Fruit fly (Drosophila melanogaster): ENCODE data around the gene Cyt-b5-r.

Gene Cyt-b5-r

DNA sequence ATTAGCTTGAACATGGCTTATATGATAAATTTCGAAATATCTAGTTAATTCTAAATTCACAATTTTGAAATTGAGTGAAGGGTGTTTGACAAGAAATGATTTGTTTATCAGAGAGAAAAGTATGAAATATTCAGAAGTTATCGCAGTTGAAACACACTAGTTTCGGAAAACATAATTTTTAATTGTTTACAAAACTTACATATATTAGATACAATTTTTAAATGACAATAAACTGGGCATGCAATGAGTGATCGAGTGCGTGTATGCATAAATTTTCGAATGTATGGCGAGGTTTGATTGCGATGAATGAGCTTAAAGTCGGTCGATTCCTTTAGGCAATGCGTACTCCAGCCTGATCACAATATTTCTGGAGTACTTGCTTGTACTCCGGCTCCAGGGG is 30.5 kb upstream of the Cyt-b5-r start, which contains the start of gene CG13280:
TSS of gene CG13280 (minus strand) at position 101 of the 400 bp plus-strand sequence.
- TF ChIP-seq Mnt (GFP tag; optimal IDR thresholded peaks at IDR 0.05): no peak
- TF ChIP-seq CG7045 (GFP tag; optimal IDR thresholded peaks at IDR 0.05): no peak
- TF ChIP-seq bab1 (GFP tag; optimal IDR thresholded peaks at IDR 0.05): no peak
- no peak for TF ChIP-seq CG7101 (tag; optimal IDR thresholded peaks at IDR 0.05)
- no peak for TF ChIP-seq cnc (optimal IDR thresholded peaks at IDR 0.05)
- no peak for TF ChIP-seq ovo (GFP tag; optimal IDR thresholded peaks at IDR 0.05)
- no peak for TF ChIP-seq kay (GFP tag; ENCODE audit: borderline replicate concordance)
- TF ChIP-seq cic (GFP tag; optimal IDR thresholded peaks at IDR 0.05): no peak
- no peak for TF ChIP-seq CG14711 (tag; optimal IDR thresholded peaks at IDR 0.05)
- no peak for TF ChIP-seq CG11617 (GFP tag; optimal IDR thresholded peaks at IDR 0.05)
- TF ChIP-seq Hr96 (GFP tag; optimal IDR thresholded peaks at IDR 0.05): no peak
- TF ChIP-seq CG12768 (GFP tag; optimal IDR thresholded peaks at IDR 0.05): no peak
- TF ChIP-seq CG33017 (tag; optimal IDR thresholded peaks at IDR 0.05): no peak
- no peak for TF ChIP-seq pad (GFP tag; optimal IDR thresholded peaks at IDR 0.05)
- TF ChIP-seq CG1620 (GFP tag; optimal IDR thresholded peaks at IDR 0.05): no peak
- TF ChIP-seq toe (GFP tag; optimal IDR thresholded peaks at IDR 0.05): no peak

- TF ChIP-seq Hr96 (GFP tag; optimal IDR thresholded peaks at IDR 0.05): no peak
- no peak for TF ChIP-seq tj (GFP tag; optimal IDR thresholded peaks at IDR 0.05)
- TF ChIP-seq Clk (GFP tag; optimal IDR thresholded peaks at IDR 0.05): no peak
- TF ChIP-seq CG1620 (GFP tag; optimal IDR thresholded peaks at IDR 0.05): no peak
- TF ChIP-seq CG33017 (tag; optimal IDR thresholded peaks at IDR 0.05): peak; percentile 82
- no peak for TF ChIP-seq cnc (optimal IDR thresholded peaks at IDR 0.05)
- TF ChIP-seq Mnt (GFP tag; optimal IDR thresholded peaks at IDR 0.05): no peak
- TF ChIP-seq toe (GFP tag; optimal IDR thresholded peaks at IDR 0.05): peak; percentile 1
- TF ChIP-seq CG5204 (GFP tag; optimal IDR thresholded peaks at IDR 0.05): peak; percentile 31
- TF ChIP-seq kay (GFP tag; ENCODE audit: borderline replicate concordance): peak; percentile 92
- peak; percentile 20 for TF ChIP-seq ovo (GFP tag; optimal IDR thresholded peaks at IDR 0.05)
- peak; percentile 54 for TF ChIP-seq CG11617 (GFP tag; optimal IDR thresholded peaks at IDR 0.05)
- peak; percentile 23 for TF ChIP-seq bab1 (GFP tag; optimal IDR thresholded peaks at IDR 0.05)
- peak; percentile 59 for TF ChIP-seq CG12768 (GFP tag; optimal IDR thresholded peaks at IDR 0.05)
- TF ChIP-seq CG7045 (GFP tag; optimal IDR thresholded peaks at IDR 0.05): peak; percentile 76
- TF ChIP-seq CG14711 (tag; optimal IDR thresholded peaks at IDR 0.05): peak; percentile 33
- peak; percentile 50 for TF ChIP-seq CG7101 (tag; optimal IDR thresholded peaks at IDR 0.05)
- peak; percentile 32 for TF ChIP-seq pad (GFP tag; optimal IDR thresholded peaks at IDR 0.05)
- no peak for TF ChIP-seq Crg-1 (GFP tag; optimal IDR thresholded peaks at IDR 0.05)
- TF ChIP-seq cic (GFP tag; optimal IDR thresholded peaks at IDR 0.05): peak; percentile 78
Observed at dm6 chr2L:16819714-16820113, 29.2 kb upstream of the Cyt-b5-r start.

dm6 chr2L:16818335-16818973 is 27.9 kb upstream of the Cyt-b5-r start:
- TF ChIP-seq CG1620 (GFP tag; optimal IDR thresholded peaks at IDR 0.05): no peak
- peak; percentile 46 for TF ChIP-seq kay (GFP tag; ENCODE audit: borderline replicate concordance)
- peak in 1 of 2 experiments; percentile 91 for TF ChIP-seq cnc (optimal IDR thresholded peaks at IDR 0.05)
- TF ChIP-seq CG5204 (GFP tag; optimal IDR thresholded peaks at IDR 0.05): no peak
- TF ChIP-seq CG12768 (GFP tag; optimal IDR thresholded peaks at IDR 0.05): no peak
- TF ChIP-seq toe (GFP tag; optimal IDR thresholded peaks at IDR 0.05): no peak
- no peak for TF ChIP-seq Crg-1 (GFP tag; optimal IDR thresholded peaks at IDR 0.05)
- peak; percentile 14 for TF ChIP-seq CG14711 (tag; optimal IDR thresholded peaks at IDR 0.05)
- peak; percentile 1 for TF ChIP-seq Mnt (GFP tag; optimal IDR thresholded peaks at IDR 0.05)
- peak; percentile 23 for TF ChIP-seq CG33017 (tag; optimal IDR thresholded peaks at IDR 0.05)
- TF ChIP-seq CG7045 (GFP tag; optimal IDR thresholded peaks at IDR 0.05): peak; percentile 2

DNA sequence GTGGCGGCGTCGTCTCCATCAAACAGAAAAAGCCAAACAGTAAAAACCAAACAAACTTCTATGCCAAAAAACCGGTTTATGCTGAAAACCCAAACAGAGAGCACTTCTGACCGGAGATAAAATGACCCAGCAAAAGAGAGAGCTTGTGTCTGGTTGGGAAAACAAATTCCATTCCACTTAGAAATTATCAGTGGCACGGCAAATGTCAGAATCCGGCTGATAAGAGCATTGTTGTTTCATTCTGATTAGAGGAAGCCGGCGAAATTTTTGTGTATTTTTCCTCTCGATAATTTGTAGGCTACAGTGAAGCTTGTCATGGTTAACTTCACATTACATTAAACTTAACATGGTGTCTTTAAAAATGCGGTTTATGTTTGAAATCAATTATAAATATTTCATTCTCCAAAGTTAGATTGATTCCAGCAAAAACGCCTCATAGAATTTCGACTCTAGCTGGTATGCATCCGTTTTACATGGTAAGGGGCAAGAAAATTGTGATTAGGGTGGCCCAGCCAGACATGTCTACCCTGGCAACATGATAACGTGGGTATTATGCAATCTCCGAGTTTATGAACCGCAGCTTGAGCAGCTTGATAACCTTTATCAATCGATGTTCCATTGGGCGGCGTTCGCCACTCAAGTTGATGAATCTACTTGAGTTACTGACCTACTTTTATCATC is 27.0 kb upstream of the Cyt-b5-r start:
- TF ChIP-seq CG33017 (tag; optimal IDR thresholded peaks at IDR 0.05) (no peak), cic (GFP tag; optimal IDR thresholded peaks at IDR 0.05) (no peak), CG7101 (tag; optimal IDR thresholded peaks at IDR 0.05) (no peak), Crg-1 (GFP tag; optimal IDR thresholded peaks at IDR 0.05) (no peak), CG1620 (GFP tag; optimal IDR thresholded peaks at IDR 0.05) (no peak), toe (GFP tag; optimal IDR thresholded peaks at IDR 0.05) (no peak), CG5204 (GFP tag; optimal IDR thresholded peaks at IDR 0.05) (no peak), pad (GFP tag; optimal IDR thresholded peaks at IDR 0.05) (no peak)

- TF ChIP-seq tj (GFP tag; optimal IDR thresholded peaks at IDR 0.05) (peak; percentile 31), ovo (GFP tag; optimal IDR thresholded peaks at IDR 0.05) (no peak)
Observed at dm6 chr2L:16816750-16817087, 26.2 kb upstream of the Cyt-b5-r start.

DNA sequence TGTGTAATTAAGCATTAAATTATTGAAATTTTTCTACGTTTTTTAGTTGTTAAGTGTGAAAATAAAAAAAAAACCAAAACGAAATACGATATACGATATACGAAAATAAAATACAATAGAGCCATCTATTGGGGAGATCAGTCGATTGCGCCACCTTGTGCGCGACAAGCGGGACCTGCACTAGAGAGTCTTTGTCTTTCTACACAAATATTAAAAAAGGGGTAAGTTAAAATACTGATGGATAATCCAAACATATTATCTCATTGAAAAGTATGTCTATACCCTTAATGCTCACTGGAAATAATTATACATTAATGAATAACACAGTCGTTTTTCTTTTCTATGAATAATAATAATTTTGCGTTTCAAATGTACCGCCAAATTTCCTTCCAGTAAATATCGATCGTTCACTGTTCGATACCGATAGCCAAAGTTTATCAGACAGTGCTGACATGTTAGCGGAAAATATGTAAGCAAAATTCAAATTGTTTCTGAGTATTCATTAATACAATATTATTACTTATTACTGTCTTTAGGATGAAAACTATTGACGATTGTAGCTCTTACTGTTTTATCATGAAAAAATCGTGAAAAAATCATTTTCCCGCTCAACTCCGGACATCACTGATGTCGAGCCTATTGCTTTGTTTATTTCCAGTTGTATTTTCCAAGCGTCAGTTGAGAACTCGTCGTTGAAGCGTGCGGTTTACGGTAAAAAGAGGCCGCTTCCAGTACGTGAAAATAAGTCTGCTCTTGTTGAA is 25.6 kb upstream of the Cyt-b5-r start, which contains the start of gene mdy:
TSS of gene mdy (plus strand) at position 672 of the 761 bp plus-strand sequence.
- TF ChIP-seq cnc (optimal IDR thresholded peaks at IDR 0.05) (no peak), CG33017 (tag; optimal IDR thresholded peaks at IDR 0.05) (peak; percentile 13), CG12768 (GFP tag; optimal IDR thresholded peaks at IDR 0.05) (no peak), bab1 (GFP tag; optimal IDR thresholded peaks at IDR 0.05) (peak; percentile 65), CG1620 (GFP tag; optimal IDR thresholded peaks at IDR 0.05) (peak; percentile 35), CG7101 (tag; optimal IDR thresholded peaks at IDR 0.05) (peak; percentile 13), Mnt (GFP tag; optimal IDR thresholded peaks at IDR 0.05) (peak; percentile 79), CG7045 (GFP tag; optimal IDR thresholded peaks at IDR 0.05) (no peak), CG14711 (tag; optimal IDR thresholded peaks at IDR 0.05) (peak; percentile 27), pad (GFP tag; optimal IDR thresholded peaks at IDR 0.05) (peak; percentile 64), Hr96 (GFP tag; optimal IDR thresholded peaks at IDR 0.05) (peak; percentile 57), toe (GFP tag; optimal IDR thresholded peaks at IDR 0.05) (peak; percentile 28), ovo (GFP tag; optimal IDR thresholded peaks at IDR 0.05) (peak; percentile 25), Crg-1 (GFP tag; optimal IDR thresholded peaks at IDR 0.05) (no peak), Clk (GFP tag; optimal IDR thresholded peaks at IDR 0.05) (no peak), tj (GFP tag; optimal IDR thresholded peaks at IDR 0.05) (no peak), cic (GFP tag; optimal IDR thresholded peaks at IDR 0.05) (peak; percentile 1), CG5204 (GFP tag; optimal IDR thresholded peaks at IDR 0.05) (peak; percentile 70), kay (GFP tag; ENCODE audit: borderline replicate concordance) (peak; percentile 92), CG11617 (GFP tag; optimal IDR thresholded peaks at IDR 0.05) (peak; percentile 27)
